Fruit fly (Drosophila melanogaster) whole organism, embryonic: ENCODE data around the gene Gpdh3.

Experiments used
- Ada2b ChIP-seq: fragments of 200-800 bp; sonication (Bioruptor generic); IDR thresholded peaks from 2 replicates; pipeline ENCODE4 v1.3.6; 2022; ENCODE audit warnings: missing biosample characterization, missing genetic modification characterization
- Adf1 ChIP-seq: fragments of 200-800 bp; sonication (Bioruptor generic); IDR thresholded peaks from 2 replicates; pipeline ENCODE4 v1.3.6; 2022; ENCODE audit warnings: missing biosample characterization, missing genetic modification characterization
- C15 ChIP-seq: fragments of 200-800 bp; sonication (Bioruptor generic); IDR thresholded peaks from 3 replicates; pipeline ENCODE4 v1.3.6; 2022; ENCODE audit warnings: missing biosample characterization, missing genetic modification characterization
- CG11456 ChIP-seq: fragments of 200-800 bp; sonication (Bioruptor generic); IDR thresholded peaks from 3 replicates; pipeline ENCODE4 v1.3.6; 2022; ENCODE audit warnings: missing biosample characterization, missing genetic modification characterization
- CG12299 ChIP-seq: fragments of 200-800 bp; sonication (Bioruptor generic); optimal IDR thresholded peaks from 2 replicates; lab custom pipeline; 2018; ENCODE audit warnings: missing biosample characterization, mild to moderate bottlenecking, missing genetic modification characterization
- CG15479 ChIP-seq: fragments of 200-800 bp; sonication (Bioruptor generic); optimal IDR thresholded peaks from 3 replicates; lab custom pipeline; 2019; ENCODE audit warnings: missing biosample characterization, mild to moderate bottlenecking, missing genetic modification characterization, moderate library complexity
- CG1603 ChIP-seq: fragments of 200-800 bp; sonication (Bioruptor generic); optimal IDR thresholded peaks from 2 replicates; lab custom pipeline; 2019; ENCODE audit warnings: missing biosample characterization, mild to moderate bottlenecking, missing genetic modification characterization, moderate library complexity
- CG2116 ChIP-seq: fragments of 200-800 bp; sonication (Bioruptor generic); optimal IDR thresholded peaks from 3 replicates; lab custom pipeline; 2018; ENCODE audit warnings: missing biosample characterization, mild to moderate bottlenecking, missing genetic modification characterization
- CG2129 ChIP-seq: fragments of 200-800 bp; sonication (Bioruptor generic); IDR thresholded peaks from 2 replicates; pipeline ENCODE4 v1.3.6; 2022; ENCODE audit warnings: missing biosample characterization, missing genetic modification characterization; ENCODE audit not compliant: partially characterized antibody
- CG30431 ChIP-seq: fragments of 200-800 bp; sonication (Bioruptor generic); optimal IDR thresholded peaks from 2 replicates; lab custom pipeline; 2017; ENCODE audit warnings: missing biosample characterization, missing genetic modification characterization
- CG4424 ChIP-seq: fragments of 200-800 bp; sonication (Bioruptor generic); optimal IDR thresholded peaks from 3 replicates; lab custom pipeline; 2016; ENCODE audit warnings: missing biosample characterization, missing genetic modification characterization
- CG4820 ChIP-seq: fragments of 200-800 bp; sonication (Bioruptor generic); optimal IDR thresholded peaks from 3 replicates; lab custom pipeline; 2016; ENCODE audit warnings: missing biosample characterization, missing genetic modification characterization
- CG6689 ChIP-seq: fragments of 200-800 bp; sonication (Bioruptor generic); IDR thresholded peaks from 2 replicates; pipeline ENCODE4 v1.3.6; 2022; ENCODE audit warnings: missing biosample characterization, missing genetic modification characterization
- CG7357 ChIP-seq: fragments of 200-800 bp; sonication (Bioruptor generic); IDR thresholded peaks from 3 replicates; pipeline ENCODE4 v1.3.6; 2022; ENCODE audit warnings: missing biosample characterization, missing genetic modification characterization
- CG8924 ChIP-seq: fragments of 200-800 bp; optimal IDR thresholded peaks from 3 replicates; lab custom pipeline; 2019; ENCODE audit warnings: missing biosample characterization, mild to moderate bottlenecking, missing genetic modification characterization, moderate library complexity
- Dbx ChIP-seq: fragments of 200-800 bp; sonication (Bioruptor generic); IDR thresholded peaks from 3 replicates; pipeline ENCODE4 v1.3.6; 2022; ENCODE audit warnings: missing biosample characterization, missing genetic modification characterization
- Deaf1 ChIP-seq: fragments of 200-800 bp; optimal IDR thresholded peaks from 3 replicates; lab custom pipeline; 2019; ENCODE audit warnings: missing biosample characterization, mild to moderate bottlenecking, missing genetic modification characterization, moderate library complexity
- E2f2 ChIP-seq: fragments of 200-800 bp; sonication (Bioruptor generic); IDR thresholded peaks from 2 replicates; pipeline ENCODE4 v1.3.6; 2022; ENCODE audit warnings: missing biosample characterization, missing genetic modification characterization
- Lhr ChIP-seq: fragments of 200-800 bp; sonication (Bioruptor generic); optimal IDR thresholded peaks from 3 replicates; lab custom pipeline; 2017; ENCODE audit warnings: mild to moderate bottlenecking, missing biosample characterization, missing genetic modification reagents, missing genetic modification characterization
- MESR4 ChIP-seq: fragments of 200-800 bp; sonication (Bioruptor generic); optimal IDR thresholded peaks from 2 replicates; lab custom pipeline; 2018; ENCODE audit warnings: missing biosample characterization, mild to moderate bottlenecking, missing genetic modification characterization, moderate library complexity
- Mrtf ChIP-seq: fragments of 200-800 bp; sonication (Bioruptor generic); IDR thresholded peaks from 3 replicates; pipeline ENCODE4 v1.3.6; 2022; ENCODE audit warnings: missing biosample characterization, missing genetic modification characterization
- NFAT ChIP-seq: fragments of 200-800 bp; sonication (Bioruptor generic); IDR thresholded peaks from 2 replicates; pipeline ENCODE4 v1.3.6; 2022; ENCODE audit warnings: missing biosample characterization, missing genetic modification characterization
- Ptx1 ChIP-seq: fragments of 200-800 bp; sonication (Bioruptor generic); IDR thresholded peaks from 2 replicates; pipeline ENCODE4 v1.3.6; 2022; ENCODE audit warnings: missing biosample characterization, missing genetic modification characterization
- corto ChIP-seq: fragments of 200-800 bp; sonication (Bioruptor generic); optimal IDR thresholded peaks from 2 replicates; lab custom pipeline; 2016; ENCODE audit warnings: missing biosample characterization, mild to moderate bottlenecking, missing genetic modification characterization, moderate library complexity
- dan ChIP-seq: fragments of 200-800 bp; sonication (Bioruptor generic); IDR thresholded peaks from 2 replicates; pipeline ENCODE4 v1.3.6; 2022; ENCODE audit warnings: missing biosample characterization, missing genetic modification characterization
- ems ChIP-seq: fragments of 200-800 bp; sonication (Bioruptor generic); optimal IDR thresholded peaks from 3 replicates; lab custom pipeline; 2016; ENCODE audit warnings: missing biosample characterization, missing genetic modification characterization
- en ChIP-seq: fragments of 200-800 bp; sonication (Bioruptor generic); optimal IDR thresholded peaks from 2 replicates; lab custom pipeline; 2016; ENCODE audit warnings: missing biosample characterization, missing genetic modification characterization
- grau ChIP-seq: fragments of 200-800 bp; optimal IDR thresholded peaks from 3 replicates; lab custom pipeline; 2019; ENCODE audit warnings: missing biosample characterization, mild to moderate bottlenecking, missing genetic modification characterization, moderate library complexity
- gsb ChIP-seq: fragments of 200-800 bp; sonication (Bioruptor generic); IDR thresholded peaks from 2 replicates; pipeline ENCODE4 v1.3.6; 2022; ENCODE audit warnings: missing biosample characterization, missing genetic modification characterization
- ham ChIP-seq: fragments of 200-800 bp; sonication (Bioruptor generic); IDR thresholded peaks from 2 replicates; pipeline ENCODE4 v1.3.6; 2022; ENCODE audit warnings: missing biosample characterization, missing genetic modification characterization
- kah ChIP-seq: fragments of 200-800 bp; sonication (Bioruptor generic); optimal IDR thresholded peaks from 2 replicates; lab custom pipeline; 2018; ENCODE audit warnings: missing biosample characterization, mild to moderate bottlenecking, missing genetic modification characterization
- otp ChIP-seq: fragments of 200-800 bp; sonication (Bioruptor generic); IDR thresholded peaks from 3 replicates; pipeline ENCODE4, ENCODE4 v1.3.6; 2022; ENCODE audit warnings: missing biosample characterization, missing genetic modification characterization
- psq ChIP-seq: fragments of 200-800 bp; sonication (Bioruptor generic); optimal IDR thresholded peaks from 2 replicates; lab custom pipeline; 2017; ENCODE audit warnings: missing biosample characterization, missing genetic modification characterization
- scrt ChIP-seq: fragments of 200-800 bp; sonication (Bioruptor generic); optimal IDR thresholded peaks from 2 replicates; lab custom pipeline; 2018; ENCODE audit warnings: missing biosample characterization, mild to moderate bottlenecking, missing genetic modification characterization, moderate library complexity
- sug ChIP-seq: fragments of 200-800 bp; optimal IDR thresholded peaks from 2 replicates; lab custom pipeline; 2019; ENCODE audit warnings: missing biosample characterization, mild to moderate bottlenecking, missing genetic modification characterization, moderate library complexity
- unc-4 ChIP-seq: fragments of 200-800 bp; sonication (Bioruptor generic); IDR thresholded peaks from 2 replicates; pipeline ENCODE4 v1.3.6; 2022; ENCODE audit warnings: missing biosample characterization, missing genetic modification characterization; ENCODE audit not compliant: partially characterized antibody
- vvl ChIP-seq: fragments of 200-800 bp; sonication (Bioruptor generic); IDR thresholded peaks from 2 replicates; pipeline ENCODE4 v1.3.6; 2022; ENCODE audit warnings: missing biosample characterization, missing genetic modification characterization
- wor ChIP-seq: fragments of 200-800 bp; sonication (Bioruptor generic); IDR thresholded peaks from 2 replicates; pipeline ENCODE4 v1.3.6; 2022; ENCODE audit warnings: missing biosample characterization, missing genetic modification characterization
- zen ChIP-seq: fragments of 200-800 bp; sonication (Bioruptor generic); optimal IDR thresholded peaks from 3 replicates; lab custom pipeline; 2018; ENCODE audit warnings: missing biosample characterization, mild to moderate bottlenecking, missing genetic modification characterization, moderate library complexity
- zfh1 ChIP-seq: fragments of 200-800 bp; sonication (Bioruptor generic); IDR thresholded peaks from 3 replicates; pipeline ENCODE4 v1.3.6; 2022; ENCODE audit warnings: missing biosample characterization, missing genetic modification characterization

The Gpdh3 gene

dm6 chr3R:22400246-22400645 lies 18.4 kb downstream of the Gpdh3 start (continued):
- TF ChIP-seq CG6689: peak; percentile 43
- peak; percentile 67; the same call in 1 of the 2 replicates for TF ChIP-seq vvl
- no peak for TF ChIP-seq Deaf1
- TF ChIP-seq sug (tag; lab: Kevin White, UChicago): no peak
- no peak for TF ChIP-seq CG1603
- TF ChIP-seq grau (tag; lab: Kevin White, UChicago): no peak
- peak; percentile 60 for TF ChIP-seq NFAT (GFP tag; lab: Robert Waterston, UW)
- TF ChIP-seq C15 (GFP tag; lab: Robert Waterston, UW): no peak
- 0 out of 2 replicates have a peak, but pooled peaks have one; percentile 26 for TF ChIP-seq gsb (GFP tag; lab: Robert Waterston, UW)
- peak; percentile 51; the same call in 2 of the 3 replicates for TF ChIP-seq Dbx (GFP tag; lab: Robert Waterston, UW)
- no peak for TF ChIP-seq ems (GFP tag; lab: Kevin White, UChicago)
- no peak for TF ChIP-seq Lhr (GFP tag; lab: Kevin White, UChicago)
- TF ChIP-seq zfh1: peak; percentile 56; the same call in 1 of the 3 replicates
- no peak for TF ChIP-seq otp
- TF ChIP-seq CG2129 (GFP tag; lab: Robert Waterston, UW): no peak
- no peak for TF ChIP-seq dan (GFP tag; lab: Robert Waterston, UW)
- no peak for TF ChIP-seq zen
- TF ChIP-seq CG8924: peak; percentile 19
- TF ChIP-seq CG11456 (GFP tag; lab: Robert Waterston, UW): peak; percentile 55; the same call in 1 of the 3 replicates
- no peak for TF ChIP-seq CG15479 (GFP tag; lab: Kevin White, UChicago)
- TF ChIP-seq psq (GFP tag; lab: Kevin White, UChicago): no peak
- no peak for TF ChIP-seq CG2116 (GFP tag; lab: Kevin White, UChicago)
- TF ChIP-seq CG30431 (GFP tag; lab: Kevin White, UChicago): no peak

dm6 chr3R:22402355-22402754 lies 20.5 kb downstream of the Gpdh3 start, which contains the start of gene CG13856:
TSS of gene CG13856 (plus strand) at chr3R:22402655.
- TF ChIP-seq unc-4 (GFP tag; lab: Robert Waterston, UW) (no peak), CG4820 (GFP tag; lab: Kevin White, UChicago) (no peak), en (GFP tag; lab: Kevin White, UChicago) (no peak), Ptx1 (GFP tag; lab: Robert Waterston, UW) (no peak), Adf1 (GFP tag; lab: Robert Waterston, UW) (peak; percentile 17; the same call in 1 of the 2 replicates), Ada2b (GFP tag; lab: Robert Waterston, UW) (no peak), corto (GFP tag; lab: Kevin White, UChicago) (no peak)

- TF ChIP-seq wor (GFP tag; lab: Robert Waterston, UW) (no peak), ham (GFP tag; lab: Robert Waterston, UW) (no peak), CG4424 (GFP tag; lab: Kevin White, UChicago) (no peak), Dbx (GFP tag; lab: Robert Waterston, UW) (no peak), kah (GFP tag; lab: Kevin White, UChicago) (no peak), Mrtf (GFP tag; lab: Robert Waterston, UW) (no peak), CG7357 (GFP tag; lab: Robert Waterston, UW) (no peak), E2f2 (no peak), dan (GFP tag; lab: Robert Waterston, UW) (no peak), scrt (GFP tag; lab: Kevin White, UChicago) (no peak), MESR4 (GFP tag; lab: Kevin White, UChicago) (no peak), CG12299 (no peak)
Observed at dm6 chr3R:22405639-22406038, 23.8 kb downstream of the Gpdh3 start, which contains the start of gene CG13855. TSS of gene CG13855 (plus strand) at chr3R:22405939.
